Fruit fly (Drosophila melanogaster) whole organism, pupa: ENCODE data around the gene att-ORFB.
A peak's percentile ranks its signal among the peaks of the same experiment; 100 is the strongest.

Source experiments
- CG10348 ChIP-seq: fragments of 200-800 bp; sonication (Bioruptor generic); IDR thresholded peaks from 2 replicates; pipeline ENCODE4 v1.3.6; 2022; ENCODE audit warnings: missing biosample characterization, missing genetic modification characterization
- CG12605 ChIP-seq: fragments of 200-800 bp; sonication (Bioruptor generic); IDR thresholded peaks from 2 replicates; pipeline ENCODE4 v1.3.6; 2022; ENCODE audit warnings: missing biosample characterization, missing genetic modification characterization
- CG13204 ChIP-seq: fragments of 200-800 bp; sonication (Bioruptor generic); optimal IDR thresholded peaks from 2 replicates; lab custom pipeline; 2018; ENCODE audit warnings: missing biosample characterization, mild to moderate bottlenecking, missing genetic modification characterization, moderate library complexity
- CG14655 ChIP-seq: fragments of 200-800 bp; sonication (Bioruptor generic); optimal IDR thresholded peaks from 3 replicates; lab custom pipeline; 2017; ENCODE audit warnings: mild to moderate bottlenecking, missing biosample characterization, missing genetic modification reagents, missing genetic modification characterization
- CG15710 ChIP-seq: fragments of 200-800 bp; sonication (Bioruptor generic); optimal IDR thresholded peaks from 2 replicates; lab custom pipeline; 2018; ENCODE audit warnings: missing biosample characterization, mild to moderate bottlenecking, missing genetic modification characterization, moderate library complexity
- CG17806 ChIP-seq: fragments of 200-800 bp; sonication (Bioruptor generic); optimal IDR thresholded peaks from 2 replicates; lab custom pipeline; 2018; ENCODE audit warnings: missing biosample characterization, mild to moderate bottlenecking, missing genetic modification characterization, moderate library complexity
- CG32121 ChIP-seq: fragments of 200-800 bp; sonication (Bioruptor generic); IDR thresholded peaks from 2 replicates; pipeline ENCODE4 v1.3.6; 2022; ENCODE audit warnings: missing biosample characterization, missing genetic modification characterization
- CG34367 ChIP-seq: fragments of 200-800 bp; sonication (Bioruptor generic); optimal IDR thresholded peaks from 2 replicates; lab custom pipeline; 2018; ENCODE audit warnings: missing biosample characterization, mild to moderate bottlenecking, missing genetic modification characterization
- CG4496 ChIP-seq: fragments of 200-800 bp; sonication (Bioruptor generic); IDR thresholded peaks from 3 replicates; pipeline ENCODE4 v1.3.6; 2022; ENCODE audit warnings: missing biosample characterization, missing genetic modification characterization
- CG8159 ChIP-seq: fragments of 200-800 bp; sonication (Bioruptor generic); optimal IDR thresholded peaks from 3 replicates; lab custom pipeline; 2018; ENCODE audit warnings: missing biosample characterization, mild to moderate bottlenecking, missing genetic modification characterization, moderate library complexity
- CG8301 ChIP-seq: fragments of 200-800 bp; sonication (Bioruptor generic); optimal IDR thresholded peaks from 2 replicates; lab custom pipeline; 2018; ENCODE audit warnings: missing biosample characterization, mild to moderate bottlenecking, missing genetic modification characterization
- CG9948 ChIP-seq: fragments of 200-800 bp; sonication (Bioruptor generic); optimal IDR thresholded peaks from 2 replicates; lab custom pipeline; 2018; ENCODE audit warnings: missing biosample characterization, mild to moderate bottlenecking, missing genetic modification characterization, moderate library complexity
- D1 ChIP-seq: fragments of 200-800 bp; sonication (Bioruptor generic); optimal IDR thresholded peaks from 2 replicates; lab custom pipeline; 2018; ENCODE audit warnings: missing biosample characterization, mild to moderate bottlenecking, missing genetic modification characterization, moderate library complexity
- EcR ChIP-seq: fragments of 200-800 bp; sonication (Bioruptor generic); optimal IDR thresholded peaks from 3 replicates; lab custom pipeline; 2019; ENCODE audit warnings: missing biosample characterization, missing genetic modification characterization, mild to moderate bottlenecking, moderate library complexity, missing genetic modification reagents
- Ets98B ChIP-seq: fragments of 200-800 bp; sonication (Bioruptor generic); IDR thresholded peaks from 2 replicates; pipeline ENCODE4 v1.3.6; 2022; ENCODE audit warnings: missing biosample characterization, missing genetic modification characterization
- Pif1A ChIP-seq: fragments of 200-800 bp; sonication (Bioruptor generic); optimal IDR thresholded peaks from 3 replicates; lab custom pipeline; 2016; ENCODE audit warnings: missing biosample characterization, missing genetic modification characterization
- Pif1B ChIP-seq: fragments of 200-800 bp; sonication (Bioruptor generic); optimal IDR thresholded peaks from 3 replicates; lab custom pipeline; 2016; ENCODE audit warnings: missing biosample characterization, missing genetic modification characterization
- Snoo ChIP-seq: fragments of 200-800 bp; sonication (Bioruptor generic); optimal IDR thresholded peaks from 3 replicates; lab custom pipeline; 2017; ENCODE audit warnings: missing biosample characterization, mild to moderate bottlenecking, missing genetic modification characterization, inconsistent platforms
- fd96Ca ChIP-seq: fragments of 200-800 bp; sonication (Bioruptor generic); IDR thresholded peaks from 3 replicates; pipeline ENCODE4 v1.3.6; 2022; ENCODE audit warnings: missing biosample characterization, missing genetic modification characterization
- gl ChIP-seq: fragments of 200-800 bp; sonication (Bioruptor generic); optimal IDR thresholded peaks from 2 replicates; lab custom pipeline; 2018; ENCODE audit warnings: missing biosample characterization, mild to moderate bottlenecking, missing genetic modification characterization
- rn ChIP-seq: fragments of 200-800 bp; sonication (Bioruptor generic); IDR thresholded peaks from 2 replicates; pipeline ENCODE4 v1.3.6; 2022; ENCODE audit warnings: missing biosample characterization, missing genetic modification characterization

Gene att-ORFB

dm6 chr3R:20595901-20596300 is 41.7 kb upstream of the att-ORFB start:
- TF ChIP-seq rn = no peak
- TF ChIP-seq CG15710 (tag; lab: Kevin White, UChicago) = no peak
- no peak for TF ChIP-seq Snoo (tag; lab: Kevin White, UChicago)
- TF ChIP-seq CG32121 = no peak
- no peak for TF ChIP-seq CG14655 (GFP tag; lab: Kevin White, UChicago)
- no peak for TF ChIP-seq Pif1B (GFP tag; lab: Kevin White, UChicago)
- no peak for TF ChIP-seq D1
- TF ChIP-seq Pif1A (GFP tag; lab: Kevin White, UChicago) = no peak
- TF ChIP-seq CG10348 (GFP tag; lab: Robert Waterston, UW) = no peak
- TF ChIP-seq CG4496 (GFP tag; lab: Robert Waterston, UW) = no peak
- no peak for TF ChIP-seq CG12605 (GFP tag; lab: Robert Waterston, UW)
- no peak for TF ChIP-seq CG17806
- TF ChIP-seq CG34367 = no peak
- no peak for TF ChIP-seq fd96Ca (GFP tag; lab: Robert Waterston, UW)
- no peak for TF ChIP-seq CG8159 (tag; lab: Kevin White, UChicago)
- no peak for TF ChIP-seq CG8301 (tag; lab: Kevin White, UChicago)
- TF ChIP-seq EcR (GFP tag; lab: Kevin White, UChicago) = no peak

dm6 chr3R:20595145-20595812 is 41.1 kb upstream of the att-ORFB start:
- TF ChIP-seq CG8301 (tag; lab: Kevin White, UChicago) = peak; percentile 18
- no peak for TF ChIP-seq gl (tag; lab: Kevin White, UChicago)
- TF ChIP-seq CG17806 = peak; percentile 20
- peak; percentile 12 for TF ChIP-seq CG8159 (tag; lab: Kevin White, UChicago)
- TF ChIP-seq fd96Ca (GFP tag; lab: Robert Waterston, UW) = no peak
- TF ChIP-seq CG14655 (GFP tag; lab: Kevin White, UChicago) = peak; percentile 59

- TF ChIP-seq CG13204 (GFP tag; lab: Kevin White, UChicago) (peak; percentile 83), Snoo (tag; lab: Kevin White, UChicago) (peak; percentile 74), EcR (GFP tag; lab: Kevin White, UChicago) (peak; percentile 54), D1 (peak; percentile 96), Pif1A (GFP tag; lab: Kevin White, UChicago) (peak; percentile 82), CG4496 (GFP tag; lab: Robert Waterston, UW) (peak; percentile 76), fd96Ca (GFP tag; lab: Robert Waterston, UW) (peak; percentile 35; the same call in 1 of the 3 replicates), CG8301 (tag; lab: Kevin White, UChicago) (peak; percentile 89), CG12605 (GFP tag; lab: Robert Waterston, UW) (peak; percentile 83), CG9948 (tag; lab: Kevin White, UChicago) (peak; percentile 98), CG10348 (GFP tag; lab: Robert Waterston, UW) (peak; percentile 8; the same call in 1 of the 2 replicates), gl (tag; lab: Kevin White, UChicago) (peak; percentile 60), CG32121 (peak; percentile 70), Ets98B (GFP tag; lab: Robert Waterston, UW) (peak; percentile 74), CG34367 (peak; percentile 90), CG14655 (GFP tag; lab: Kevin White, UChicago) (peak; percentile 95), rn (peak; percentile 75; the same call in 1 of the 2 replicates), CG8159 (tag; lab: Kevin White, UChicago) (peak; percentile 98), CG15710 (tag; lab: Kevin White, UChicago) (peak; percentile 96), Pif1B (GFP tag; lab: Kevin White, UChicago) (peak; percentile 76), CG17806 (peak; percentile 95)
Observed at dm6 chr3R:20594194-20595144, 40.3 kb upstream of the att-ORFB start.

- TF ChIP-seq fd96Ca (GFP tag; lab: Robert Waterston, UW) (0 out of 3 replicates have a peak, but pooled peaks have one; percentile 27), CG32121 (no peak)
Observed at dm6 chr3R:20593463-20593838, 39.3 kb upstream of the att-ORFB start.

- TF ChIP-seq EcR (GFP tag; lab: Kevin White, UChicago) (peak; percentile 2), CG10348 (GFP tag; lab: Robert Waterston, UW) (no peak), CG4496 (GFP tag; lab: Robert Waterston, UW) (peak; percentile 20; the same call in 1 of the 3 replicates)
Observed at dm6 chr3R:20592517-20593462, 38.6 kb upstream of the att-ORFB start, which contains the start of the genes Pus1 and bon. Gene Pus1 (minus strand): TSS chr3R:20592671. Gene bon (plus strand): TSS chr3R:20593139.
